Worm (Caenorhabditis elegans): ENCODE data around the gene T14E8.2.

DNA sequence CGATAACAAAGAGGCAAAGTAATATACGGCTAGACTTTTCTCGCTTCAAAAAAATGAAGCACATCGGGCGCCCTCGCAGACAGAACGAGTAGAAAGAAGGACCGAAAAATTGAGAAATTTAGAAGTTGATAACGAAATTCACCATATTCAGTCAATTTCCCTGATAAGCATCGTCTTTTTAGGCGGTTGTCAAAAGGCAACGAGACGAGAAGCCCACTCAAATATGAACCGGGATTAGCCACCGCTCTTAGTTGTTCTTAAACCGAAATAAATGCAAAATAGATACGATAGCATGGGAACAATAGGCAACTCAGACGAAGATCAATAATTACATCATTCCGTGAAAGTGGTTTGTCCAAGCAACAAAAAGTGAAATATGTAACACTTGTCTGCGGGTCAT, 39.6 kb upstream of the T14E8.2 start:
- TF ChIP-seq ama-1 (optimal IDR thresholded peaks at IDR 0.05) (no peak), tra-4 (tag; optimal IDR thresholded peaks at IDR 0.05) (no peak), F13C5.2 (tag; optimal IDR thresholded peaks at IDR 0.05) (no peak), ets-7 (tag; optimal IDR thresholded peaks at IDR 0.05) (no peak)
